Fruit fly (Drosophila melanogaster) whole organism, embryonic: ENCODE data around the gene scaf6.
A peak's percentile ranks its signal among the peaks of the same experiment; 100 is the strongest.

Experiments
- B-H2 ChIP-seq: fragments of 200-800 bp; sonication (Bioruptor generic); optimal IDR thresholded peaks from 2 replicates; lab custom pipeline; 2018; ENCODE audit warnings: missing biosample characterization, mild to moderate bottlenecking, missing genetic modification characterization
- CG10959 ChIP-seq: fragments of 200-800 bp; sonication (Bioruptor generic); IDR thresholded peaks from 2 replicates; pipeline ENCODE4 v1.3.6; 2022; ENCODE audit warnings: missing biosample characterization, missing genetic modification characterization
- CG10979 ChIP-seq: fragments of 200-800 bp; sonication (Bioruptor generic); optimal IDR thresholded peaks from 2 replicates; lab custom pipeline; 2018; ENCODE audit warnings: missing biosample characterization, mild to moderate bottlenecking, missing genetic modification characterization, moderate library complexity
- CG11093 ChIP-seq: fragments of 200-800 bp; sonication (Bioruptor generic); IDR thresholded peaks from 3 replicates; pipeline ENCODE4 v1.3.6; 2022; ENCODE audit warnings: missing biosample characterization, missing genetic modification characterization
- CG12769 ChIP-seq: fragments of 200-800 bp; sonication (Bioruptor generic); optimal IDR thresholded peaks from 2 replicates; lab custom pipeline; 2019; ENCODE audit warnings: missing biosample characterization, mild to moderate bottlenecking, missing genetic modification characterization, moderate library complexity
- CG13624 ChIP-seq: fragments of 200-800 bp; sonication (Bioruptor generic); optimal IDR thresholded peaks from 2 replicates; lab custom pipeline; 2016; ENCODE audit warnings: missing biosample characterization, missing genetic modification characterization
- CG15601 ChIP-seq: fragments of 200-800 bp; sonication (Bioruptor generic); optimal IDR thresholded peaks from 3 replicates; lab custom pipeline; 2019; ENCODE audit warnings: missing biosample characterization, mild to moderate bottlenecking, missing genetic modification characterization, moderate library complexity
- CG1603 ChIP-seq: fragments of 200-800 bp; sonication (Bioruptor generic); optimal IDR thresholded peaks from 2 replicates; lab custom pipeline; 2019; ENCODE audit warnings: missing biosample characterization, mild to moderate bottlenecking, missing genetic modification characterization, moderate library complexity
- CG17186 ChIP-seq: fragments of 200-800 bp; sonication (Bioruptor generic); optimal IDR thresholded peaks from 3 replicates; lab custom pipeline; 2017; ENCODE audit warnings: missing biosample characterization, missing genetic modification reagents, missing genetic modification characterization
- CG17802 ChIP-seq: fragments of 200-800 bp; sonication (Bioruptor generic); optimal IDR thresholded peaks from 2 replicates; lab custom pipeline; 2018; ENCODE audit warnings: missing biosample characterization, mild to moderate bottlenecking, missing genetic modification characterization, moderate library complexity
- CG18619 ChIP-seq: fragments of 200-800 bp; sonication (Bioruptor generic); optimal IDR thresholded peaks from 3 replicates; lab custom pipeline; 2017; ENCODE audit warnings: missing biosample characterization, mild to moderate bottlenecking, missing genetic modification characterization
- CG33213 ChIP-seq: fragments of 200-800 bp; sonication (Bioruptor generic); optimal IDR thresholded peaks from 3 replicates; lab custom pipeline; 2016; ENCODE audit warnings: missing biosample characterization, missing genetic modification characterization
- CG3995 ChIP-seq: fragments of 200-800 bp; sonication (Bioruptor generic); optimal IDR thresholded peaks from 3 replicates; lab custom pipeline; 2016; ENCODE audit warnings: missing biosample characterization, missing genetic modification characterization
- CG4404 ChIP-seq: fragments of 200-800 bp; sonication (Bioruptor generic); IDR thresholded peaks from 2 replicates; pipeline ENCODE4 v1.3.6; 2022; ENCODE audit warnings: missing biosample characterization, missing genetic modification characterization
- CG7963 ChIP-seq: fragments of 200-800 bp; sonication (Bioruptor generic); IDR thresholded peaks from 3 replicates; pipeline ENCODE4 v1.3.6; 2022; ENCODE audit warnings: missing biosample characterization, missing genetic modification characterization; ENCODE audit not compliant: partially characterized antibody
- CG7987 ChIP-seq: fragments of 200-800 bp; sonication (Bioruptor generic); optimal IDR thresholded peaks from 2 replicates; lab custom pipeline; 2018; ENCODE audit warnings: missing biosample characterization, mild to moderate bottlenecking, missing genetic modification characterization, moderate library complexity
- CG8359 ChIP-seq: fragments of 200-800 bp; sonication (Bioruptor generic); optimal IDR thresholded peaks from 2 replicates; lab custom pipeline; 2017; ENCODE audit warnings: missing biosample characterization, mild to moderate bottlenecking, missing genetic modification characterization, borderline replicate concordance
- CG8388 ChIP-seq: fragments of 200-800 bp; sonication (Bioruptor generic); optimal IDR thresholded peaks from 2 replicates; lab custom pipeline; 2019; ENCODE audit warnings: missing biosample characterization, mild to moderate bottlenecking, missing genetic modification characterization, moderate library complexity
- CG9932 ChIP-seq: fragments of 200-800 bp; sonication (Bioruptor generic); IDR thresholded peaks from 2 replicates; pipeline ENCODE4 v1.3.6; 2022; ENCODE audit warnings: missing biosample characterization, missing genetic modification characterization
- CkIIα-i1 ChIP-seq: fragments of 200-800 bp; sonication (Bioruptor generic); IDR thresholded peaks from 2 replicates; pipeline ENCODE4 v1.3.6; 2022; ENCODE audit warnings: missing biosample characterization, missing genetic modification characterization
- CoRest ChIP-seq: fragments of 200-800 bp; sonication (Bioruptor generic); optimal IDR thresholded peaks from 3 replicates; lab custom pipeline; 2018; ENCODE audit warnings: missing biosample characterization, mild to moderate bottlenecking, missing genetic modification characterization, moderate library complexity
- Elba2 ChIP-seq: fragments of 200-800 bp; sonication (Bioruptor generic); optimal IDR thresholded peaks from 3 replicates; lab custom pipeline; 2016; ENCODE audit warnings: missing biosample characterization, missing genetic modification characterization
- Ets97D ChIP-seq: fragments of 200-800 bp; sonication (Bioruptor generic); optimal IDR thresholded peaks from 3 replicates; lab custom pipeline; 2016; ENCODE audit warnings: missing biosample characterization, missing genetic modification characterization
- GATAe ChIP-seq: fragments of 200-800 bp; sonication (Bioruptor generic); conservative IDR thresholded peaks from 2 replicates; pipeline ENCODE4 v1.3.6; 2022; ENCODE audit warnings: missing biosample characterization, missing genetic modification characterization
- Hand ChIP-seq: fragments of 200-800 bp; sonication (Bioruptor generic); optimal IDR thresholded peaks from 2 replicates; lab custom pipeline; 2017; ENCODE audit warnings: mild to moderate bottlenecking, missing biosample characterization, missing genetic modification reagents, missing genetic modification characterization
- HmgD ChIP-seq: fragments of 200-800 bp; sonication (Bioruptor generic); optimal IDR thresholded peaks from 3 replicates; lab custom pipeline; 2016; ENCODE audit warnings: missing biosample characterization, missing genetic modification characterization
- Hr39 ChIP-seq: fragments of >200 bp; optimal IDR thresholded peaks from 2 replicates; lab custom pipeline; 2017
- Kr ChIP-seq: fragments of 200-800 bp; sonication (Bioruptor generic); optimal IDR thresholded peaks from 2 replicates; lab custom pipeline; 2017; ENCODE audit warnings: missing biosample characterization, mild to moderate bottlenecking, missing genetic modification characterization
- Mad ChIP-seq: fragments of 200-800 bp; sonication (Bioruptor generic); optimal IDR thresholded peaks from 2 replicates; lab custom pipeline; 2016; ENCODE audit warnings: missing biosample characterization, missing genetic modification characterization
- Opbp ChIP-seq: fragments of 200-800 bp; sonication (Bioruptor generic); IDR thresholded peaks from 3 replicates; pipeline ENCODE4 v1.3.6; 2022; ENCODE audit warnings: missing biosample characterization, missing genetic modification characterization; ENCODE audit not compliant: partially characterized antibody
- Sry-δ ChIP-seq: fragments of 200-800 bp; sonication (Bioruptor generic); optimal IDR thresholded peaks from 2 replicates; lab custom pipeline; 2016; ENCODE audit warnings: missing biosample characterization, missing genetic modification characterization
- Taf1 ChIP-seq: fragments of 200-800 bp; sonication (Bioruptor generic); IDR thresholded peaks from 2 replicates; pipeline ENCODE4 v1.3.6; 2022; ENCODE audit warnings: missing biosample characterization, missing genetic modification characterization
- Vsx1 ChIP-seq: fragments of 200-800 bp; sonication (Bioruptor generic); optimal IDR thresholded peaks from 2 replicates; lab custom pipeline; 2017; ENCODE audit warnings: missing biosample characterization, mild to moderate bottlenecking, missing genetic modification characterization, missing genetic modification reagents
- ab ChIP-seq: fragments of 200-800 bp; sonication (Bioruptor generic); optimal IDR thresholded peaks from 2 replicates; lab custom pipeline; 2016; ENCODE audit warnings: missing biosample characterization, missing genetic modification characterization
- ash1 ChIP-seq: fragments of 200-800 bp; sonication (Bioruptor generic); optimal IDR thresholded peaks from 2 replicates; lab custom pipeline; 2018; ENCODE audit warnings: missing biosample characterization, mild to moderate bottlenecking, missing genetic modification characterization
- az2 ChIP-seq: fragments of 200-800 bp; sonication (Bioruptor generic); optimal IDR thresholded peaks from 3 replicates; lab custom pipeline; 2016; ENCODE audit warnings: missing biosample characterization, missing genetic modification characterization
- bab2 ChIP-seq: fragments of 200-800 bp; sonication (Bioruptor generic); optimal IDR thresholded peaks from 2 replicates; lab custom pipeline; 2016; ENCODE audit warnings: missing biosample characterization, missing genetic modification characterization
- br ChIP-seq: fragments of >200 bp; optimal IDR thresholded peaks from 2 replicates; lab custom pipeline; 2017
- bsh ChIP-seq, 2 experiments: fragments of 200-800 bp; sonication (Bioruptor generic); optimal IDR thresholded peaks; 2 replicates each; lab custom pipeline; 2017 to 2018; ENCODE audit warnings: mild to moderate bottlenecking in 2 of 2, missing biosample characterization in 2 of 2, missing genetic modification characterization in 2 of 2, moderate library complexity in 1 of 2
- ewg ChIP-seq: fragments of 200-800 bp; sonication (Bioruptor generic); optimal IDR thresholded peaks from 3 replicates; lab custom pipeline; 2017; ENCODE audit warnings: mild to moderate bottlenecking, missing biosample characterization, missing genetic modification reagents, missing genetic modification characterization
- fd102C ChIP-seq: fragments of 200-800 bp; sonication (Bioruptor generic); optimal IDR thresholded peaks from 2 replicates; lab custom pipeline; 2018; ENCODE audit warnings: missing biosample characterization, mild to moderate bottlenecking, missing genetic modification characterization, moderate library complexity
- h ChIP-seq: fragments of >200 bp; optimal IDR thresholded peaks from 2 replicates; lab custom pipeline; 2017
- ham ChIP-seq: fragments of 200-800 bp; sonication (Bioruptor generic); IDR thresholded peaks from 2 replicates; pipeline ENCODE4 v1.3.6; 2022; ENCODE audit warnings: missing biosample characterization, missing genetic modification characterization
- jing ChIP-seq: fragments of 200-800 bp; sonication (Bioruptor generic); optimal IDR thresholded peaks from 2 replicates; lab custom pipeline; 2018; ENCODE audit warnings: missing biosample characterization, mild to moderate bottlenecking, missing genetic modification characterization
- pho ChIP-seq: fragments of 200-800 bp; sonication (Bioruptor generic); optimal IDR thresholded peaks from 2 replicates; lab custom pipeline; 2016; ENCODE audit warnings: missing biosample characterization, missing genetic modification characterization
- pnt ChIP-seq: fragments of 200-800 bp; sonication (Bioruptor generic); optimal IDR thresholded peaks from 3 replicates; lab custom pipeline; 2016; ENCODE audit warnings: missing biosample characterization, missing genetic modification characterization
- row ChIP-seq: fragments of 200-800 bp; sonication (Bioruptor generic); IDR thresholded peaks from 3 replicates; pipeline ENCODE4 v1.3.6; 2022; ENCODE audit warnings: missing biosample characterization, missing genetic modification characterization
- run ChIP-seq: fragments of 200-800 bp; sonication (Bioruptor generic); optimal IDR thresholded peaks from 3 replicates; lab custom pipeline; 2018; ENCODE audit warnings: missing biosample characterization, mild to moderate bottlenecking, missing genetic modification characterization
- sc ChIP-seq, 3 experiments: fragments of >200 bp in 2 of 3; fragments of 200-800 bp in 1 of 3; sonication (Bioruptor generic) in 1 of 3; optimal IDR thresholded peaks; 2 replicates in 2 of 3; 3 replicates in 1 of 3; lab custom pipeline; 2017; ENCODE audit warnings: mild to moderate bottlenecking in 1 of 3, missing biosample characterization in 1 of 3, missing genetic modification characterization in 1 of 3, missing genetic modification reagents in 1 of 3
- tna ChIP-seq: fragments of 200-800 bp; sonication (Bioruptor generic); IDR thresholded peaks from 2 replicates; pipeline ENCODE4 v1.3.6; 2022; ENCODE audit warnings: missing biosample characterization, missing genetic modification characterization; ENCODE audit not compliant: partially characterized antibody
- vvl ChIP-seq: fragments of 200-800 bp; sonication (Bioruptor generic); IDR thresholded peaks from 2 replicates; pipeline ENCODE4 v1.3.6; 2022; ENCODE audit warnings: missing biosample characterization, missing genetic modification characterization

The scaf6 gene

dm6 chr3L:17042297-17042921, at the start of gene scaf6, which contains the start of gene Papst2 (continued):
- TF ChIP-seq ewg (GFP tag; lab: Kevin White, UChicago), result no peak
- no peak for TF ChIP-seq Taf1 (GFP tag; lab: Robert Waterston, UW)
- no peak for TF ChIP-seq ab (GFP tag; lab: Kevin White, UChicago)
- peak; percentile 87 for TF ChIP-seq Sry-δ (GFP tag; lab: Kevin White, UChicago)
- no peak for TF ChIP-seq az2
- no peak for TF ChIP-seq br (lab: Kevin White, UChicago)
- peak; percentile 78 for TF ChIP-seq Ets97D (GFP tag; lab: Kevin White, UChicago)
- TF ChIP-seq GATAe (GFP tag; lab: Robert Waterston, UW), result 0 out of 2 replicates have a peak, but pooled peaks have one; percentile 24
- no peak for TF ChIP-seq bsh (GFP tag; optimal IDR thresholded peaks at IDR 0.05; lab: Kevin White, UChicago)
- peak; percentile 95 for TF ChIP-seq Elba2 (GFP tag; lab: Kevin White, UChicago)
- TF ChIP-seq CG10959 (GFP tag; lab: Robert Waterston, UW), result no peak
- TF ChIP-seq bab2, result no peak
- TF ChIP-seq CG4404, result no peak
- no peak for TF ChIP-seq CG8359 (GFP tag; lab: Kevin White, UChicago)
- no peak for TF ChIP-seq CG18619 (GFP tag; lab: Kevin White, UChicago)
- no peak for TF ChIP-seq CG15601 (tag; lab: Kevin White, UChicago)
- TF ChIP-seq CG1603 (tag; lab: Kevin White, UChicago), result peak; percentile 60
- no peak for TF ChIP-seq run (tag; lab: Kevin White, UChicago)
- TF ChIP-seq CG3995, result peak; percentile 43
- TF ChIP-seq Opbp (GFP tag; lab: Robert Waterston, UW), result peak; percentile 53; the same call in 1 of the 3 replicates
- TF ChIP-seq jing (GFP tag; lab: Kevin White, UChicago), result no peak
- no peak for TF ChIP-seq h (lab: Kevin White, UChicago)
- peak; percentile 35 for TF ChIP-seq CG17186 (GFP tag; lab: Kevin White, UChicago)
- no peak for TF ChIP-seq B-H2 (GFP tag; lab: Kevin White, UChicago)
- no peak for TF ChIP-seq CG17802
- TF ChIP-seq CG7963, result no peak
- TF ChIP-seq CkIIα-i1 (GFP tag; lab: Robert Waterston, UW), result no peak
- no peak for TF ChIP-seq ash1 (GFP tag; lab: Kevin White, UChicago)
- TF ChIP-seq CG9932 (GFP tag; lab: Robert Waterston, UW), result no peak
- no peak for TF ChIP-seq ham (GFP tag; lab: Robert Waterston, UW)
- TF ChIP-seq sc (optimal IDR thresholded peaks at IDR 0.05; lab: Kevin White, UChicago), result no peak
- TF ChIP-seq sc (GFP tag; optimal IDR thresholded peaks at IDR 0.05; lab: Kevin White, UChicago), result no peak
- TF ChIP-seq CG33213 (GFP tag; lab: Kevin White, UChicago), result no peak
- TF ChIP-seq CG7987 (GFP tag; lab: Kevin White, UChicago), result no peak
- TF ChIP-seq CG10979 (tag; lab: Kevin White, UChicago), result peak; percentile 19
- TF ChIP-seq Hand (GFP tag; lab: Kevin White, UChicago), result no peak
- TF ChIP-seq Vsx1 (GFP tag; lab: Kevin White, UChicago), result no peak
- TF ChIP-seq vvl (GFP tag; lab: Robert Waterston, UW), result no peak
- no peak for TF ChIP-seq fd102C (GFP tag; lab: Kevin White, UChicago)
- peak; percentile 22 for TF ChIP-seq CoRest (tag; lab: Kevin White, UChicago)
- TF ChIP-seq Kr (GFP tag; lab: Kevin White, UChicago), result no peak
- no peak for TF ChIP-seq tna (GFP tag; lab: Robert Waterston, UW)
- peak; percentile 41 for TF ChIP-seq row (GFP tag; lab: Robert Waterston, UW)
- TF ChIP-seq HmgD (GFP tag; lab: Kevin White, UChicago), result peak; percentile 58
- no peak for TF ChIP-seq CG12769
- no peak for TF ChIP-seq CG8388
- TF ChIP-seq Mad (GFP tag; lab: Kevin White, UChicago), result no peak
- no peak for TF ChIP-seq Hr39 (lab: Kevin White, UChicago)
- TF ChIP-seq CG11093 (GFP tag; lab: Robert Waterston, UW), result no peak
- TF ChIP-seq pho (GFP tag; lab: Kevin White, UChicago), result peak; percentile 14
- no peak for TF ChIP-seq CG13624 (GFP tag; lab: Kevin White, UChicago)
- TF ChIP-seq pnt (GFP tag; lab: Kevin White, UChicago), result no peak
